Fruit fly (Drosophila melanogaster): ENCODE measurements around the gene CG31266.

DNA sequence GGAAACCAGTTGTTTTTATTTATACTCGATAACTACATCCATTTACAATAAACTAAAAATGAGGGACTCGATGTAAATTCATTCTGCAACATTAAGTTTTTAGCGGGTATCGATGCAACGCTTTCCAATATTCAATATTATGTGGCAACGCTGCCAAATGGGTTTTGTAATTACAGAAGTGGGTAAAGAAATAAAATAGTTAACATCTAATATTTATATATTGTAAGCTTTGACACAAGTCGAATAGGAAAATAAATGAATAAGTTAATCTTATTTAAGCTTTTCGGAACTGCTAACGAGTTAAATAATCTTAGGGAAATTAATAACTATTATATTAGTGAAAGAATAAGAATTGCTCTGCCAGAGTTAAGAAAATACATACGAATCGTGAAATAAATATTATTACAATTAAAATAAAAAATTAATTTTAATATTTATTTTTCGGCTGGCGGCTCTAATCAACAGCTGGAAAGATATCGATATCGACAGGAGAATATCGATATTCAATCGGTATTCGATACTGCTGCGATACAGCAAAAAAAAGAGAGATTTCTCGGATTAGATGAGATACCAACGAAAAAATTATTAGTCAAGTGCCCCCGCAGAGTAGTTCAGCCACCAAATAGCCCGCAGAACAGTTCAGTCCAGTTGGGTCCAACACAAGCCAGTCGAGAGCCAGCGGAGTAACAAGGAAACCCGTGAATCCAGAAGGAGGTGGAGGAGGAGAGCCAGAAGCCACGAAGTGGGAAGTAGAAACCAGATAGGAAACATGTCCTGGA lies 47.2 kb upstream of the CG31266 start, which contains the start of gene GckIII:
- TF ChIP-seq slp2 (GFP tag; optimal IDR thresholded peaks at IDR 0.05) (no peak), CG11504 (tag; optimal IDR thresholded peaks at IDR 0.05) (no peak), unpg (GFP tag; optimal IDR thresholded peaks at IDR 0.05) (no peak), CG10543 (GFP tag; optimal IDR thresholded peaks at IDR 0.05) (no peak), nau (GFP tag; optimal IDR thresholded peaks at IDR 0.05) (no peak), Hand (GFP tag; optimal IDR thresholded peaks at IDR 0.05) (no peak), CG3995 (GFP tag; optimal IDR thresholded peaks at IDR 0.05) (no peak), sd (tag; optimal IDR thresholded peaks at IDR 0.05) (no peak), ttk (GFP tag; IDR thresholded peaks at IDR 0.05) (no peak), ken (GFP tag; IDR thresholded peaks at IDR 0.05) (no peak), CG6254 (GFP tag; optimal IDR thresholded peaks at IDR 0.05) (no peak), CG10267 (tag; optimal IDR thresholded peaks at IDR 0.05) (peak; percentile 55), Hr51 (GFP tag; optimal IDR thresholded peaks at IDR 0.05) (no peak), vnd (GFP tag; IDR thresholded peaks at IDR 0.05; ENCODE audit: partially characterized antibody) (peak; percentile 66)
